Worm (Caenorhabditis elegans) whole organism, L4 larva: ENCODE measurements around the gene Y41E3.8.
A peak's percentile ranks its signal among the peaks of the same experiment; 100 is the strongest.

Source experiments
- T26A8.4 ChIP-seq: fragments of 200-800 bp; sonication (Bioruptor generic); IDR thresholded peaks from 2 replicates; pipeline ENCODE4 v1.3.6; 2022; ENCODE audit warnings: missing genetic modification characterization, missing compliant biosample characterization
- Y5F2A.4 ChIP-seq: fragments of 200-800 bp; sonication (Bioruptor generic); optimal IDR thresholded peaks from 2 replicates; lab custom pipeline; 2018; ENCODE audit warnings: mild to moderate bottlenecking, missing genetic modification characterization, missing compliant biosample characterization
- aha-1 ChIP-seq: fragments of 150-350 bp; peaks from one replicate; lab custom pipeline; 2014; ENCODE audit warnings: missing biosample characterization, missing genetic modification characterization
- ama-1 ChIP-seq: fragments of 150-350 bp; optimal IDR thresholded peaks from 2 replicates; lab custom pipeline; 2014; ENCODE audit warnings: inconsistent platforms, mixed read lengths
- ces-1 ChIP-seq: fragments of 150-350 bp; sonication (generic microtip); optimal IDR thresholded peaks from 4 replicates; lab custom pipeline; 2014; ENCODE audit warnings: missing biosample characterization, missing genetic modification reagents, missing genetic modification characterization
- daf-8 ChIP-seq: fragments of 200-800 bp; sonication (Bioruptor generic); IDR thresholded peaks from 2 replicates; pipeline ENCODE4 v1.3.6; 2022; ENCODE audit warnings: missing genetic modification characterization, missing compliant biosample characterization
- dpl-1 ChIP-seq: fragments of 150-350 bp; optimal IDR thresholded peaks from 2 replicates; lab custom pipeline; 2014; ENCODE audit warnings: missing biosample characterization, missing genetic modification reagents, missing genetic modification characterization
- fos-1 ChIP-seq: fragments of 150-350 bp; optimal IDR thresholded peaks from 2 replicates; lab custom pipeline; 2014; ENCODE audit warnings: missing biosample characterization, missing genetic modification characterization
- gei-8 ChIP-seq: fragments of 200-800 bp; sonication (Bioruptor generic); optimal IDR thresholded peaks from 2 replicates; lab custom pipeline; 2018; ENCODE audit warnings: mild to moderate bottlenecking, missing genetic modification characterization, missing compliant biosample characterization
- hif-1 ChIP-seq, 2 experiments: sonication (generic microtip); optimal IDR thresholded peaks; 2 replicates each; lab custom pipeline; 2016 to 2017; ENCODE audit warnings: missing compliant biosample characterization in 2 of 2, missing genetic modification characterization in 2 of 2, missing genetic modification reagents in 2 of 2, missing genotype in 2 of 2, mild to moderate bottlenecking in 1 of 2
- lin-13 ChIP-seq: fragments of 150-350 bp; optimal IDR thresholded peaks from 2 replicates; lab custom pipeline; 2014; ENCODE audit warnings: missing biosample characterization, missing genetic modification reagents, missing genetic modification characterization
- lin-29 ChIP-seq: fragments of 200-800 bp; sonication (Bioruptor generic); IDR thresholded peaks from 2 replicates; pipeline ENCODE4 v1.3.6; 2022; ENCODE audit warnings: missing genetic modification reagents, missing genetic modification characterization, missing compliant biosample characterization
- lin-38 ChIP-seq: fragments of 200-800 bp; sonication (Bioruptor generic); IDR thresholded peaks from 2 replicates; pipeline ENCODE4 v1.3.6; 2022; ENCODE audit warnings: missing genetic modification reagents, missing genetic modification characterization, missing compliant biosample characterization
- madf-5 ChIP-seq, 2 experiments: fragments of 200-800 bp; sonication (Bioruptor generic); IDR thresholded peaks; 2 replicates each; pipeline ENCODE4 v1.3.6; 2022; ENCODE audit warnings: missing compliant biosample characterization in 2 of 2, missing genetic modification characterization in 2 of 2
- nhr-10 ChIP-seq: fragments of 150-350 bp; optimal IDR thresholded peaks from 2 replicates; lab custom pipeline; 2014; ENCODE audit warnings: missing biosample characterization, missing genetic modification characterization
- nhr-42 ChIP-seq: fragments of 200-800 bp; sonication (Bioruptor generic); IDR thresholded peaks from 2 replicates; pipeline ENCODE4 v1.3.6; 2022; ENCODE audit warnings: missing genetic modification characterization, missing compliant biosample characterization
- nhr-6 ChIP-seq: fragments of 150-350 bp; optimal IDR thresholded peaks from 2 replicates; lab custom pipeline; 2014; ENCODE audit warnings: missing biosample characterization, missing genetic modification characterization
- nhr-76 ChIP-seq: fragments of 150-350 bp; optimal IDR thresholded peaks from 2 replicates; lab custom pipeline; 2014; ENCODE audit warnings: missing biosample characterization, missing genetic modification characterization
- nhr-77 ChIP-seq: fragments of 150-350 bp; optimal IDR thresholded peaks from 2 replicates; lab custom pipeline; 2014; ENCODE audit warnings: missing biosample characterization, missing genetic modification characterization
- sdz-12 ChIP-seq: fragments of 200-800 bp; sonication (Bioruptor generic); optimal IDR thresholded peaks from 2 replicates; lab custom pipeline; 2018; ENCODE audit warnings: mild to moderate bottlenecking, missing genetic modification characterization, missing compliant biosample characterization
- set-16 ChIP-seq: fragments of 200-800 bp; sonication (Bioruptor generic); IDR thresholded peaks from 2 replicates; pipeline ENCODE4 v1.3.6; 2022; ENCODE audit warnings: missing genetic modification reagents, missing genetic modification characterization, missing compliant biosample characterization
- skn-1 ChIP-seq: fragments of 150-350 bp; optimal IDR thresholded peaks from 2 replicates; lab custom pipeline; 2014; ENCODE audit warnings: missing biosample characterization, missing genetic modification characterization
- snpc-1.2 ChIP-seq: fragments of 200-800 bp; sonication (Bioruptor generic); IDR thresholded peaks from 2 replicates; pipeline ENCODE4 v1.3.6; 2022; ENCODE audit warnings: missing genetic modification reagents, missing genetic modification characterization, missing compliant biosample characterization
- snpc-4 ChIP-seq: fragments of 150-350 bp; optimal IDR thresholded peaks from 2 replicates; lab custom pipeline; 2014; ENCODE audit warnings: missing biosample characterization, missing genetic modification characterization
- unc-62 ChIP-seq, 3 experiments: fragments of 150-350 bp in 1 of 3; sonication (generic microtip); optimal IDR thresholded peaks in 2 of 3; peaks in 1 of 3; 1 replicate in 1 of 3; 2 replicates in 2 of 3; lab custom pipeline; 2014 to 2017; ENCODE audit warnings: missing biosample characterization in 3 of 3, missing genetic modification characterization in 3 of 3, missing genetic modification reagents in 3 of 3, missing genotype in 1 of 3

Gene Y41E3.8

DNA sequence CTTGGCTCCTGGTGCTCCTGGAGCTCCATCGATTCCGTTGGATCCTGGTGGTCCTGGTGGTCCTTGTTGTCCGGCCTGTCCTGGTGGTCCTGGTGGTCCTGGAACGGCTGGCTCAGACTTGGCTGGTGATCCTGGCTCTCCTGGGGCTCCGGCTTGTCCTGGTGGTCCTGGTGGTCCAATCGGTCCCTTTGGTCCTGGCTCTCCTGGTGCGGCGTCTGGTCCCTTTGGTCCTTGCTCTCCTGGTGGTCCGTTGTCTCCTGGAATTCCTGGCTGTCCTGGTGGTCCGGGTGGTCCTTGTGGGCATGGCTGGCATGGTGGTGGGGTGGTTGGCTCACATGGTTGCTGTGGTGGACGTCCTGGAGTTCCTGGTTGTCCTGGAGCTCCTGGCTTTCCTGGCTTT, 42.9 kb downstream of the Y41E3.8 start:
- TF ChIP-seq snpc-1.2 (GFP tag; lab: Robert Waterston, UW) (no peak), nhr-76 (tag; lab: Kevin White, UChicago) (no peak), skn-1 (no peak), fos-1 (tag; lab: Kevin White, UChicago) (no peak), lin-29 (no peak), ces-1 (GFP tag; lab: Kevin White, UChicago) (no peak), lin-38 (GFP tag; lab: Robert Waterston, UW) (no peak), madf-5 (GFP tag; IDR thresholded peaks at IDR 0.05; lab: Robert Waterston, UW) (0 out of 4 replicates have a peak, but pooled peaks of 1 of the 2 experiments have one; percentile 63), nhr-6 (tag; lab: Kevin White, UChicago) (no peak), gei-8 (GFP tag; lab: Kevin White, UChicago) (no peak), T26A8.4 (GFP tag; lab: Robert Waterston, UW) (peak; percentile 62), set-16 (GFP tag; lab: Robert Waterston, UW) (peak; percentile 97), sdz-12 (GFP tag; lab: Kevin White, UChicago) (no peak)

DNA sequence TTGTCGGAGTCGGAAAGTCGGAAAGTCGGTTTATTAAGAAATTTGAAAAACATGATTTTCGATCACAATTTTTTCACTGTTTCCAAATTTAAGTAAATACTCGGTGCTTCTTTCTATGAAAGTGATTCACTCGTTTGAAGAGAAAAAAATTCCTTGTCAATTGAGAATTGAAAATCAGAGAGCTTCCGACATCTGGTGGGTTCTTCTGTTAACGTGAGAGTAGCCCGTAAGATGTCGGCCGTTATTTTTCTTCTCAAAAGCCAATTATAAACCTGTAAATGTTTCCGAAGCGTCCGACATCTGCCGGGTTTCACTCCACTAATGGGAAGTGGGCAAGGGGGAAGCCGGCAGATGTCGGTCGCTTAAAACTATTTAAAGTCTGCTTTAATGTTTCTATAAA, 43.8 kb downstream of the Y41E3.8 start:
- TF ChIP-seq snpc-4 (tag; lab: Kevin White, UChicago) (peak; percentile 58), daf-8 (GFP tag; lab: Robert Waterston, UW) (no peak), aha-1 (tag; lab: Kevin White, UChicago) (peak; percentile 60), unc-62 (GFP tag; optimal IDR thresholded peaks at IDR 0.05 in 1 of 2; lab: Kevin White, UChicago) (peak in 1 of 2 experiments; percentile 35), unc-62 (tag; optimal IDR thresholded peaks at IDR 0.05; lab: Kevin White, UChicago) (no peak), dpl-1 (GFP tag; lab: Kevin White, UChicago) (no peak), nhr-42 (GFP tag; lab: Robert Waterston, UW) (peak; percentile 37; the same call in 1 of the 2 replicates), lin-13 (GFP tag; lab: Kevin White, UChicago) (peak; percentile 42), Y5F2A.4 (GFP tag; lab: Kevin White, UChicago) (no peak), ama-1 (peak; percentile 72), T26A8.4 (GFP tag; lab: Robert Waterston, UW) (peak; percentile 70)

DNA sequence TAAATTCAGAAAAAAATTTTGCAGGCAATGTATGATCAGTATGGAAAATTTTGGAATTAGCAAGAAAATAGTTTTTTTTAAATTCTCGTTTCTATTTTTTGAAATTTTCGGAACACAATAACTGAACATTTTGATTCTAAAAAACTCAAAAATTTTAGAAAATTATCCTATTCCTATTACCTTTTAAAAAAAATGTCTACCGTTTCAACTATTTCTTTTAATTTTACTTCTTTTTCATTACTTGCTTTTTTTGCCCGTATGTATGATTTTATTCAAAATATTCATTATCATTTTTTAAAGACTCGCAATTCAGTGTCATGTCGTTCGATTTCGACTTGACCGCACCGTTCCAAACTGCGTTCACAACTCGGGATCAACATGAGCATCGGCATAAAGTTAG, 47.5 kb downstream of the Y41E3.8 start, which contains the start of gene atln-2:
atln-2 (plus strand) TSS at position 301 of the 400 bp plus-strand sequence.
- 0 out of 2 replicates have a peak, but pooled peaks have one; percentile 47 for TF ChIP-seq snpc-1.2 (GFP tag; lab: Robert Waterston, UW)
- TF ChIP-seq nhr-10 (tag; lab: Kevin White, UChicago) = no peak
- TF ChIP-seq nhr-77 = no peak
- no peak for TF ChIP-seq hif-1 (tag; optimal IDR thresholded peaks at IDR 0.05; lab: Kevin White, UChicago)
